Fruit fly (Drosophila melanogaster) whole organism, adult: ENCODE data around the gene CG6277.

Source experiments
- CG11617 ChIP-seq: fragments of 200-800 bp; sonication (Bioruptor generic); optimal IDR thresholded peaks from 2 replicates; lab custom pipeline; 2017; ENCODE audit warnings: mild to moderate bottlenecking, missing biosample characterization, missing genetic modification reagents, missing genetic modification characterization
- CG12768 ChIP-seq: fragments of 200-800 bp; sonication (Bioruptor generic); optimal IDR thresholded peaks from 2 replicates; lab custom pipeline; 2017; ENCODE audit warnings: missing biosample characterization, missing genetic modification characterization, mild to moderate bottlenecking, moderate library complexity, missing genetic modification reagents
- CG14711 ChIP-seq: fragments of 200-800 bp; sonication (Bioruptor generic); optimal IDR thresholded peaks from 2 replicates; lab custom pipeline; 2018; ENCODE audit warnings: missing biosample characterization, mild to moderate bottlenecking, missing genetic modification characterization, moderate library complexity
- CG1620 ChIP-seq: fragments of 200-800 bp; sonication (Bioruptor generic); optimal IDR thresholded peaks from 2 replicates; lab custom pipeline; 2016; ENCODE audit warnings: missing biosample characterization, missing genetic modification characterization
- CG33017 ChIP-seq: fragments of 200-800 bp; sonication (Bioruptor generic); optimal IDR thresholded peaks from 2 replicates; lab custom pipeline; 2018; ENCODE audit warnings: missing biosample characterization, mild to moderate bottlenecking, missing genetic modification characterization, moderate library complexity
- CG5204 ChIP-seq: fragments of 200-800 bp; sonication (Bioruptor generic); optimal IDR thresholded peaks from 2 replicates; lab custom pipeline; 2016; ENCODE audit warnings: missing biosample characterization, missing genetic modification characterization
- CG7045 ChIP-seq: fragments of 200-800 bp; sonication (Bioruptor generic); optimal IDR thresholded peaks from 2 replicates; lab custom pipeline; 2017; ENCODE audit warnings: missing biosample characterization, mild to moderate bottlenecking, missing genetic modification characterization
- CG7101 ChIP-seq: fragments of 200-800 bp; sonication (Bioruptor generic); optimal IDR thresholded peaks from 2 replicates; lab custom pipeline; 2018; ENCODE audit warnings: missing biosample characterization, mild to moderate bottlenecking, missing genetic modification characterization, moderate library complexity
- Clk ChIP-seq: fragments of 200-800 bp; sonication (Bioruptor generic); optimal IDR thresholded peaks from 2 replicates; lab custom pipeline; 2017; ENCODE audit warnings: missing biosample characterization, missing genetic modification characterization
- Crg-1 ChIP-seq: fragments of 200-800 bp; sonication (Bioruptor generic); optimal IDR thresholded peaks from 2 replicates; lab custom pipeline; 2016; ENCODE audit warnings: missing biosample characterization, missing genetic modification characterization
- Hr96 ChIP-seq: fragments of 200-800 bp; sonication (Bioruptor generic); optimal IDR thresholded peaks from 2 replicates; lab custom pipeline; 2016; ENCODE audit warnings: missing biosample characterization, missing genetic modification characterization
- Mnt ChIP-seq: fragments of 200-800 bp; sonication (Bioruptor generic); optimal IDR thresholded peaks from 2 replicates; lab custom pipeline; 2016; ENCODE audit warnings: missing biosample characterization, mild to moderate bottlenecking, missing genetic modification characterization
- bab1 ChIP-seq: fragments of 200-800 bp; sonication (Bioruptor generic); optimal IDR thresholded peaks from 3 replicates; lab custom pipeline; 2019; ENCODE audit warnings: missing biosample characterization, mild to moderate bottlenecking, missing genetic modification characterization, moderate library complexity
- cic ChIP-seq: fragments of 200-800 bp; sonication (Bioruptor generic); optimal IDR thresholded peaks from 2 replicates; lab custom pipeline; 2017; ENCODE audit warnings: missing biosample characterization, mild to moderate bottlenecking, missing genetic modification characterization, moderate library complexity
- cnc ChIP-seq, 2 experiments: fragments of >200 bp; optimal IDR thresholded peaks; 2 replicates each; lab custom pipeline; 2017
- kay ChIP-seq: fragments of 200-800 bp; sonication (Bioruptor generic); peaks from one replicate; lab custom pipeline; 2016; ENCODE audit warnings: missing biosample characterization, missing genetic modification characterization, borderline replicate concordance
- ovo ChIP-seq: fragments of 200-800 bp; sonication (Bioruptor generic); optimal IDR thresholded peaks from 2 replicates; lab custom pipeline; 2016; ENCODE audit warnings: missing biosample characterization, missing genetic modification characterization
- pad ChIP-seq: fragments of 200-800 bp; sonication (Bioruptor generic); optimal IDR thresholded peaks from 3 replicates; lab custom pipeline; 2017; ENCODE audit warnings: missing biosample characterization, missing genetic modification characterization, mild to moderate bottlenecking, moderate library complexity, missing genetic modification reagents
- tj ChIP-seq: fragments of 200-800 bp; sonication (Bioruptor generic); optimal IDR thresholded peaks from 3 replicates; lab custom pipeline; 2017; ENCODE audit warnings: missing biosample characterization, mild to moderate bottlenecking, missing genetic modification characterization, moderate library complexity
- toe ChIP-seq: fragments of 200-800 bp; sonication (Bioruptor generic); optimal IDR thresholded peaks from 2 replicates; lab custom pipeline; 2016; ENCODE audit warnings: missing biosample characterization, missing genetic modification characterization

The CG6277 gene

dm6 chr3R:27023117-27023516 is at the start of gene CG6277:
Gene CG6277 (minus strand): TSS chr3R:27023217.
- TF ChIP-seq Mnt (GFP tag; lab: Kevin White, UChicago) (no peak), CG33017 (tag; lab: Kevin White, UChicago) (no peak), cic (GFP tag; lab: Kevin White, UChicago) (no peak), Clk (GFP tag; lab: Kevin White, UChicago) (no peak), CG5204 (no peak), CG14711 (no peak), tj (no peak)

DNA sequence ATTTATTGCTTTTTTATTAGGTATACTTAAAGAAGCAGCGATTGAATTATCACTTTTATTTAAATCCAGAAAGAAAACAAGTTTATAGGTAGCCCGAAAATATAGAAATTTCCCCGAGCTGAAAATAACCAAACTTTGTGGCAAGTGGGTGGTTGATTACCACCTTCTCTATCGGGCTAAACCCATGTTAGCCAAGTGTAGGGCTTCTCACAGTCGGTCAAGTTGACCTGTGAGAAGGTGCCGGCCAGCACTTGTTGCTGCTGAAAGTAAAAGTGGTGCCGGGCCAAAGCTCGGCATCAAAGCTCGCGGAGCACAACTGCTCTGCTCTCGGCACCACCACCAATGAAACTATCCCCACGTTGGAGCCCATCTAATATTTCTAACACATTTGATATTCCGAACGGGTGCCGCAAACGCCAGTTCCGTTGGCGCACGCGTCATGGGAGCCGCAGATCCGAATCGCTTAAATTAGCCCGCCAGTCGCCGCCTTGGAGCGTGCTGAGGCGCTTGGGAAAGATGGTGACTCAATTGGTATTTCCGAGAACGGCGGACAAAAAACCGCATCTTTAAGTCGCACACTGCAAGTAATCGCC is 48.0 kb upstream of the CG6277 start:
- TF ChIP-seq CG14711 (no peak), CG12768 (GFP tag; lab: Kevin White, UChicago) (peak; percentile 14), CG1620 (GFP tag; lab: Kevin White, UChicago) (no peak), ovo (GFP tag; lab: Kevin White, UChicago) (no peak), CG7101 (tag; lab: Kevin White, UChicago) (no peak), CG33017 (tag; lab: Kevin White, UChicago) (no peak), Hr96 (GFP tag; lab: Kevin White, UChicago) (no peak), CG7045 (GFP tag; lab: Kevin White, UChicago) (no peak), CG5204 (no peak), CG11617 (no peak), kay (GFP tag; lab: Kevin White, UChicago) (peak; percentile 69)

DNA sequence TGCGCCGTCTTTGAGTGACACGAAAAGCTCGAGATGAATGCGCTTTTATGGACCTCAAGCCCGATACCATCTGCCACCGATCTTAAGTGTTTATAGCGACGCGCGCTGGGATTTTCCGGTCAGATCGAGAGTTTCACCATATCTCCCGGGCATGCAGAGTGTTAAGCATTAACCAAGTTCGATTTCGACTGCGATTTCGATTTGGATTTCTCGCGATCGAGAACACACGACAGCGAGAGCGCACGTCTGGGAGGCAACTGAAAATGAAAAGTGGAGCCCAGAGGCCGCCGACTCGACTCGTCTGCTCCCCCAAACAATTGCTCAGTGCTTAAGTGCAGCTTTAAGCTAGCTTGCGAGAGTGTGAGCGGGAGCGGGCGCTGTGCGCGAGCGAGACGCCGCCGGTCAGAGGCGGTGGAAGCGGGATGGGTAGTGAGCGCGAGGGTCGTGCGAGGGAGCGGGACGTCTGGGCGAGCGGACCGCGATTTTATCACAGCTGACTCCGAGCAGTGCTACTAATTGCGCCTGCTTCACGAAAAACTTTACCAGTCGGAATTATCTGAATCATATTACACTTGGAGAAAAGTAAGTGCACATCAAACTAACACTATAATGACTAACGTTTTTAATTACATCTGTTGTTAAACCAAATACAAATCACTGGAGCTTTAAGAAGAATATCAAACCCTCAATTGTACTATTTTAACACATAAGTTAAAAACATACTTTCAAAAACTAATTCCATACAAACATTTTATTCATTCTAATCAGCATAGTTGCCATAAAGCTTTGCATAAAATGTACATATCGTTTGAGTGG is 47.0 kb upstream of the CG6277 start, which contains the start of gene spz:
spz (minus strand) TSS at position 261 of the 816 bp plus-strand sequence.
- TF ChIP-seq cic (GFP tag; lab: Kevin White, UChicago): no peak
- TF ChIP-seq bab1: peak; percentile 31
- peak; percentile 40 for TF ChIP-seq ovo (GFP tag; lab: Kevin White, UChicago)
- no peak for TF ChIP-seq Clk (GFP tag; lab: Kevin White, UChicago)
- TF ChIP-seq toe (GFP tag; lab: Kevin White, UChicago): no peak
- peak; percentile 46 for TF ChIP-seq pad
- peak; percentile 11 for TF ChIP-seq CG12768 (GFP tag; lab: Kevin White, UChicago)
- TF ChIP-seq cnc (optimal IDR thresholded peaks at IDR 0.05; lab: Kevin White, UChicago): no peak

DNA sequence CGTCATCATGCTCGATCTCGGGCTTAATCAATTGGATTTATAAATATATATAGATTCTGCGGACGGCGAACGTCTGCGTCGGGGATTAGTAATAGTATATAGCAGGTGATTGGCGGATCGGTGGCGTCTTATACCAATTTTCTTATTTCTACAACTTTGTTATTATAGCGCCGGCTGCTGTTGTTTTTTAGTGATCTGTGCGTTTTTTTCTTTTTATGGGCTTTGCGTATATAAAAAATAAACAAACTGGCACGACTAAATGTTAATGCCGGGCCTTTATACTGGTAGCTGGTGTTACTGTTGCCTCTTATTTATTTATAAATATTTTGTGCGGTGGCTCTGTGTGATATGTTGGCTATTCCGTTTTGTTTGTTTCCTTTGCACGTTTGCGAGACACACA is 46.2 kb upstream of the CG6277 start:
- TF ChIP-seq Clk (GFP tag; lab: Kevin White, UChicago): no peak
- peak; percentile 75 for TF ChIP-seq kay (GFP tag; lab: Kevin White, UChicago)
- no peak for TF ChIP-seq CG11617

DNA sequence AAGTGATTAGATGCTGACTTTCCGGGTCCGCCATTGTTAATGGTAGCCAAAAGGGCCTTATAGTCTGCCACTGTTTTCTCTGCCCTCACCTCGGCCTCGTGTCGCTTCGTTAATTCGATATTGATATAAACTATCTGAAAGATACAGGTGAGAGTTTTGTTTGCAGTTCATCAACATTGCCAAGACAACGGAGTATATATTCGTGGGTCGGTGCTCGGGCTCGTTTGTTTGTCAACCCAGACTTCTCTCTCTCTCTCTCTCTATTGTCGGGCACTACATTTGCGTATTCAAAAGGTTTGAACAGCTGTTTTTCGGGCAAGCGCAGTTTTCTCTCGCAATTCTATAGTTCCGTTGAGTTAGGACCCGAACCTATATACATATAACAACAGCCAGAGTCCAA is 44.3 kb upstream of the CG6277 start:
- no peak for TF ChIP-seq toe (GFP tag; lab: Kevin White, UChicago)
- TF ChIP-seq CG14711: peak; percentile 8

DNA sequence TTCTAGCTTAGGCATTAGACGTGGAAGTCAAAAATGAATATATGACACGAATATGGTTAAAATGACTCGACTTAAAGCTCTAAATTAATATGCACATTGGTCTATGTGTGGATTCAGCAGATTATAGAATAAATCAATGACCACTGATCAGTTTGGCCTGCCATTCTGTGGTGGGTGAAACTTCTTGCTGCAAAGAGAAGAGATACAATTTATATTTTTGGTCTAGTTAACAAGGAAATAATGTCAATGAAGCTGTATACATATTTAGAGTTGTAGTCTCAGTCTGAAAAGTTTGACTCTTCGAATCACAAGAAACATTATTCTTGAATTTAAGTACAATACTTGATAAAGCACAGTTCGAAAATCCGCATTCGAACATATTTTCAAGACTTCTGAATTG is 42.1 kb upstream of the CG6277 start, which contains the start of gene CG43935:
CG43935 (plus strand) TSS at position 301 of the 400 bp plus-strand sequence.
- TF ChIP-seq Hr96 (GFP tag; lab: Kevin White, UChicago) (no peak), CG7101 (tag; lab: Kevin White, UChicago) (no peak), CG33017 (tag; lab: Kevin White, UChicago) (no peak), CG14711 (no peak), CG11617 (no peak), toe (GFP tag; lab: Kevin White, UChicago) (no peak), tj (no peak), Clk (GFP tag; lab: Kevin White, UChicago) (no peak), pad (no peak), bab1 (no peak), Mnt (GFP tag; lab: Kevin White, UChicago) (no peak), ovo (GFP tag; lab: Kevin White, UChicago) (no peak), kay (GFP tag; lab: Kevin White, UChicago) (no peak), CG5204 (no peak), cnc (optimal IDR thresholded peaks at IDR 0.05; lab: Kevin White, UChicago) (no peak), CG7045 (GFP tag; lab: Kevin White, UChicago) (no peak), cic (GFP tag; lab: Kevin White, UChicago) (no peak), Crg-1 (GFP tag; lab: Kevin White, UChicago) (no peak), CG1620 (GFP tag; lab: Kevin White, UChicago) (no peak)

DNA sequence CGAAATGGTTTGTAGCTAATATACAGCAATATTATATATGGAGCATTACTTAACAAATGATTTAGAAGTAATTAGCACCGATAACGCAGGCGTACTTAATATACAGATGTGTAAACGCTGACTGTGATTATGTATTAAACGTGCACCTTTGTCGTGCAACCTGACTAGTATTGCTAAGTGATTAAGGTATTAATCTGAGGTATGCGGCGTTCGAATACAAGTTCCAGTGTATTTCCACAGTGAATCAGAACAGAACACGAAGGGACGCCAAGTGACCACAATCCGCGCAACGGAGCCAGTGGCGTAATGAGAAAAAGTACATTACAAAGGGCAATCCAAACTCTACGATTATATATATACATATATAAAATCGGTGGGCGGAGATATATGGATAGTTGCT is 41.1 kb upstream of the CG6277 start, which contains the start of gene Nep5:
Nep5 (minus strand) TSS at position 101 of the 400 bp plus-strand sequence.
- TF ChIP-seq Mnt (GFP tag; lab: Kevin White, UChicago): no peak
- TF ChIP-seq CG33017 (tag; lab: Kevin White, UChicago): no peak
- TF ChIP-seq tj: no peak
- no peak for TF ChIP-seq CG1620 (GFP tag; lab: Kevin White, UChicago)
- no peak for TF ChIP-seq CG14711
- TF ChIP-seq ovo (GFP tag; lab: Kevin White, UChicago): no peak
- TF ChIP-seq pad: no peak
- TF ChIP-seq cnc (optimal IDR thresholded peaks at IDR 0.05; lab: Kevin White, UChicago): no peak
- TF ChIP-seq Crg-1 (GFP tag; lab: Kevin White, UChicago): no peak
- TF ChIP-seq Hr96 (GFP tag; lab: Kevin White, UChicago): no peak
- TF ChIP-seq toe (GFP tag; lab: Kevin White, UChicago): no peak
- no peak for TF ChIP-seq CG5204
- no peak for TF ChIP-seq Clk (GFP tag; lab: Kevin White, UChicago)
